Worm (Caenorhabditis elegans) whole organism, L3 larva: ENCODE measurements around the gene C06C6.9.

Experiments
- ama-1 ChIP-seq: fragments of 150-350 bp; optimal IDR thresholded peaks from 2 replicates; lab custom pipeline; 2018
- hmg-11 ChIP-seq: sonication (generic microtip); optimal IDR thresholded peaks from 2 replicates; lab custom pipeline; 2016; ENCODE audit warnings: missing genetic modification characterization, missing compliant biosample characterization
- lsy-12 ChIP-seq: sonication (generic microtip); optimal IDR thresholded peaks from 2 replicates; lab custom pipeline; 2016; ENCODE audit warnings: mild to moderate bottlenecking, missing genetic modification characterization, missing compliant biosample characterization
- nhr-77 ChIP-seq: fragments of 150-350 bp; optimal IDR thresholded peaks from 2 replicates; lab custom pipeline; 2014; ENCODE audit warnings: missing biosample characterization, missing genetic modification characterization
- pqm-1 ChIP-seq: fragments of 150-350 bp; optimal IDR thresholded peaks from 2 replicates; lab custom pipeline; 2017; ENCODE audit warnings: missing biosample characterization, missing genetic modification characterization, inconsistent platforms
- skn-1 ChIP-seq: fragments of 150-350 bp; optimal IDR thresholded peaks from 2 replicates; lab custom pipeline; 2014; ENCODE audit warnings: missing biosample characterization, missing genetic modification characterization

DNA sequence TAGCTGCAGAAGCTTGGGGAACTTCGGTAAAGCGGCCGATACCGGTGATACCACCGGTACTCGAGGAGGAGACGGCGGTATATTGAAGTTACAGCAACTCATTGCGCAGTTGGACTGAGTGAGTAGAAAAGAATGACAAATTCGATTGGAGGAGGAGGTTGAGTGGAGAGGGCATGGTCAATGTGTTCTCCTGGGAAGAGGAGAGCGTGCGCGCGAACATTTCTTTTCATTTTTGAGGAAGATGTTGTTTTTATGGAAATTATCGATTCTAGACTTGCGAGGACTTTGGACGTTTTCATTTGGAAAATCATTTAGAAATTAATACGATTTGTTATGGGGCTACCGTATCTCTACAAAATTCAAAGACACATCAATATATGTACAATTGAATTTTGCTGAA lies 32.7 kb upstream of the C06C6.9 start:
- TF ChIP-seq hmg-11 (no peak), lsy-12 (tag; lab: Kevin White, UChicago) (no peak), skn-1 (tag; lab: Kevin White, UChicago) (no peak), ama-1 (lab: Kevin White, UChicago) (no peak), nhr-77 (tag; lab: Kevin White, UChicago) (no peak), pqm-1 (tag; lab: Kevin White, UChicago) (no peak)
